Worm (Caenorhabditis elegans) whole organism, L3 larva: Measurements from ENCODE around the gene fipr-4.

Experiments used
- R02D3.7 ChIP-seq: fragments of 150-350 bp; optimal IDR thresholded peaks from 2 replicates; lab custom pipeline; 2014; ENCODE audit warnings: missing biosample characterization, missing genetic modification characterization
- aly-2 ChIP-seq: fragments of 150-350 bp; optimal IDR thresholded peaks from 2 replicates; lab custom pipeline; 2014; ENCODE audit warnings: missing biosample characterization, missing genetic modification characterization
- jun-1 ChIP-seq: fragments of 150-350 bp; optimal IDR thresholded peaks from 2 replicates; lab custom pipeline; 2014; ENCODE audit warnings: missing biosample characterization, missing genetic modification reagents, missing genetic modification characterization
- ztf-11 ChIP-seq: fragments of 150-350 bp; optimal IDR thresholded peaks from 2 replicates; lab custom pipeline; 2014; ENCODE audit warnings: missing biosample characterization, missing genetic modification characterization

DNA sequence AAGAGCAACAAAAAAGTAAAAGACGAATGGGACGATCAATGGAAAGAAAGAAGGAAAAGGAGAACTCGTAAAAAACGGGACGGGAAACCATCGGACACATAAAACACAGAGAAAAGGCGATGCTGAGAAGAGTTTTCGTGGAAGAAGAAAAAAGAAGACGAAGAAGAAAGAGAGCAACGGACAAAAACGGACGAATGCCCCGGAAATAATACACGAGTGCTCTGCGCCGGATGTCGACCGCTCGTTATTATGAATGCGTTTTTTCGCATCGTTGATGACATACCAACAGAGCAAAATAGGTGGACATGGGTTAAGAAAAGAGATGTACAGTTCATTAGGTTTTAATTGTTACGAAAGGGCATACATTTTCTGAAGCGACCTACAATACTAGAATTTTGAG, 47.4 kb upstream of the fipr-4 start, which contains the start of gene Y22F5A.11:
- TF ChIP-seq jun-1 (tag; lab: Kevin White, UChicago) (no peak), ztf-11 (no peak), aly-2 (no peak), R02D3.7 (tag; lab: Kevin White, UChicago) (no peak)
